Fruit fly (Drosophila melanogaster) whole organism, embryonic: ENCODE data around the gene CG33120.

ENCODE experiments used
- Ada2b ChIP-seq: fragments of 200-800 bp; sonication (Bioruptor generic); IDR thresholded peaks from 2 replicates; pipeline ENCODE4 v1.3.6; 2022; ENCODE audit warnings: missing biosample characterization, missing genetic modification characterization
- B-H2 ChIP-seq: fragments of 200-800 bp; sonication (Bioruptor generic); optimal IDR thresholded peaks from 2 replicates; lab custom pipeline; 2018; ENCODE audit warnings: missing biosample characterization, mild to moderate bottlenecking, missing genetic modification characterization
- Bteb2 ChIP-seq: fragments of 200-800 bp; sonication (Bioruptor generic); optimal IDR thresholded peaks from 2 replicates; lab custom pipeline; 2016; ENCODE audit warnings: missing biosample characterization, missing genetic modification characterization
- CG10147 ChIP-seq: fragments of 200-800 bp; sonication (Bioruptor generic); optimal IDR thresholded peaks from 2 replicates; lab custom pipeline; 2019; ENCODE audit warnings: missing biosample characterization, mild to moderate bottlenecking, missing genetic modification characterization, moderate library complexity
- CG11093 ChIP-seq: fragments of 200-800 bp; sonication (Bioruptor generic); IDR thresholded peaks from 3 replicates; pipeline ENCODE4 v1.3.6; 2022; ENCODE audit warnings: missing biosample characterization, missing genetic modification characterization
- CG11504 ChIP-seq: fragments of 200-800 bp; sonication (Bioruptor generic); optimal IDR thresholded peaks from 3 replicates; lab custom pipeline; 2019; ENCODE audit warnings: missing biosample characterization, mild to moderate bottlenecking, missing genetic modification characterization, moderate library complexity
- CG12104 ChIP-seq: fragments of 200-800 bp; sonication (Bioruptor generic); optimal IDR thresholded peaks from 3 replicates; lab custom pipeline; 2016; ENCODE audit warnings: missing biosample characterization, missing genetic modification characterization
- CG12769 ChIP-seq: fragments of 200-800 bp; sonication (Bioruptor generic); optimal IDR thresholded peaks from 2 replicates; lab custom pipeline; 2019; ENCODE audit warnings: missing biosample characterization, mild to moderate bottlenecking, missing genetic modification characterization, moderate library complexity
- CG14860 ChIP-seq: fragments of 200-800 bp; sonication (Bioruptor generic); IDR thresholded peaks from 3 replicates; pipeline ENCODE4 v1.3.6; 2022; ENCODE audit warnings: missing biosample characterization, missing genetic modification characterization; ENCODE audit not compliant: partially characterized antibody
- CG16779 ChIP-seq: fragments of 200-800 bp; sonication (Bioruptor generic); IDR thresholded peaks from 2 replicates; pipeline ENCODE4 v1.3.6; 2022; ENCODE audit warnings: missing biosample characterization, missing genetic modification characterization
- CG16813 ChIP-seq: fragments of 200-800 bp; sonication (Bioruptor generic); IDR thresholded peaks from 3 replicates; pipeline ENCODE4 v1.3.6; 2022; ENCODE audit warnings: missing biosample characterization, missing genetic modification characterization; ENCODE audit not compliant: partially characterized antibody
- CG18262 ChIP-seq: fragments of 200-800 bp; optimal IDR thresholded peaks from 3 replicates; lab custom pipeline; 2019; ENCODE audit warnings: missing biosample characterization, mild to moderate bottlenecking, missing genetic modification characterization, moderate library complexity
- CG2678 ChIP-seq: fragments of 200-800 bp; sonication (Bioruptor generic); optimal IDR thresholded peaks from 3 replicates; lab custom pipeline; 2019; ENCODE audit warnings: missing biosample characterization, mild to moderate bottlenecking, missing genetic modification characterization, moderate library complexity
- CG31388 ChIP-seq: fragments of 200-800 bp; sonication (Bioruptor generic); optimal IDR thresholded peaks from 2 replicates; lab custom pipeline; 2016; ENCODE audit warnings: missing biosample characterization, missing genetic modification characterization
- CG3281 ChIP-seq: fragments of 200-800 bp; sonication (Bioruptor generic); optimal IDR thresholded peaks from 3 replicates; lab custom pipeline; 2017; ENCODE audit warnings: missing biosample characterization, mild to moderate bottlenecking, missing genetic modification characterization
- CG7839 ChIP-seq: fragments of 200-800 bp; sonication (Bioruptor generic); optimal IDR thresholded peaks from 3 replicates; lab custom pipeline; 2018; ENCODE audit warnings: missing biosample characterization, mild to moderate bottlenecking, missing genetic modification characterization, moderate library complexity
- CG8924 ChIP-seq: fragments of 200-800 bp; optimal IDR thresholded peaks from 3 replicates; lab custom pipeline; 2019; ENCODE audit warnings: missing biosample characterization, mild to moderate bottlenecking, missing genetic modification characterization, moderate library complexity
- CoRest ChIP-seq: fragments of 200-800 bp; sonication (Bioruptor generic); optimal IDR thresholded peaks from 3 replicates; lab custom pipeline; 2018; ENCODE audit warnings: missing biosample characterization, mild to moderate bottlenecking, missing genetic modification characterization, moderate library complexity
- D ChIP-seq, 2 experiments: fragments of 200-800 bp in 1 of 2; fragments of >200 bp in 1 of 2; sonication (Bioruptor generic) in 1 of 2; optimal IDR thresholded peaks; 2 replicates in 1 of 2; 3 replicates in 1 of 2; lab custom pipeline; 2017; ENCODE audit warnings: mild to moderate bottlenecking in 1 of 2, missing biosample characterization in 1 of 2, missing genetic modification characterization in 1 of 2, missing genetic modification reagents in 1 of 2
- D19B ChIP-seq: fragments of 200-800 bp; sonication (Bioruptor generic); optimal IDR thresholded peaks from 2 replicates; lab custom pipeline; 2017; ENCODE audit warnings: missing biosample characterization, mild to moderate bottlenecking, missing genetic modification characterization
- Dref ChIP-seq: fragments of 200-800 bp; sonication (Bioruptor generic); IDR thresholded peaks from 2 replicates; pipeline ENCODE4 v1.3.6; 2022; ENCODE audit warnings: missing biosample characterization, missing genetic modification characterization
- E2f2 ChIP-seq: fragments of 200-800 bp; sonication (Bioruptor generic); IDR thresholded peaks from 2 replicates; pipeline ENCODE4 v1.3.6; 2022; ENCODE audit warnings: missing biosample characterization, missing genetic modification characterization
- Gsc ChIP-seq: fragments of 200-800 bp; sonication (Bioruptor generic); IDR thresholded peaks from 2 replicates; pipeline ENCODE4 v1.3.6; 2022; ENCODE audit warnings: missing biosample characterization, missing genetic modification characterization
- HLH4C ChIP-seq: fragments of 200-800 bp; sonication (Bioruptor generic); IDR thresholded peaks from 3 replicates; pipeline ENCODE4 v1.3.6; 2022; ENCODE audit warnings: missing biosample characterization, missing genetic modification characterization; ENCODE audit not compliant: partially characterized antibody
- Hr51 ChIP-seq, 2 experiments: fragments of 200-800 bp; sonication (Bioruptor generic); optimal IDR thresholded peaks; 2 replicates in 1 of 2; 3 replicates in 1 of 2; lab custom pipeline; 2016 to 2018; ENCODE audit warnings: missing biosample characterization in 2 of 2, missing genetic modification characterization in 2 of 2, mild to moderate bottlenecking in 1 of 2, moderate library complexity in 1 of 2
- Med ChIP-seq: fragments of 200-800 bp; sonication (Bioruptor generic); peaks from one replicate; lab custom pipeline; 2016; ENCODE audit warnings: missing biosample characterization, missing genetic modification characterization, mild to moderate bottlenecking, inconsistent platforms, moderate library complexity
- Ptx1 ChIP-seq: fragments of 200-800 bp; sonication (Bioruptor generic); IDR thresholded peaks from 2 replicates; pipeline ENCODE4 v1.3.6; 2022; ENCODE audit warnings: missing biosample characterization, missing genetic modification characterization
- Rfx ChIP-seq: fragments of 200-800 bp; sonication (Bioruptor generic); IDR thresholded peaks from 2 replicates; pipeline ENCODE4 v1.3.6; 2022; ENCODE audit warnings: missing biosample characterization, missing genetic modification characterization
- bbx ChIP-seq: fragments of 200-800 bp; sonication (Bioruptor generic); IDR thresholded peaks from 2 replicates; pipeline ENCODE4 v1.3.6; 2022; ENCODE audit warnings: missing biosample characterization, missing genetic modification characterization; ENCODE audit not compliant: partially characterized antibody
- chinmo ChIP-seq: fragments of 200-800 bp; sonication (Bioruptor generic); IDR thresholded peaks from 4 replicates; pipeline ENCODE4 v1.3.6; 2022; ENCODE audit warnings: missing biosample characterization, missing genetic modification characterization; ENCODE audit not compliant: partially characterized antibody
- crol ChIP-seq: fragments of 200-800 bp; sonication (Bioruptor generic); IDR thresholded peaks from 2 replicates; pipeline ENCODE4 v1.3.6; 2022; ENCODE audit warnings: missing biosample characterization, missing genetic modification characterization
- dysf ChIP-seq: fragments of 200-800 bp; sonication (Bioruptor generic); IDR thresholded peaks from 3 replicates; pipeline ENCODE4 v1.3.6; 2022; ENCODE audit warnings: missing biosample characterization, missing genetic modification characterization
- exex ChIP-seq: fragments of 200-800 bp; sonication (Bioruptor generic); optimal IDR thresholded peaks from 4 replicates; lab custom pipeline; 2018; ENCODE audit warnings: missing biosample characterization, mild to moderate bottlenecking, missing genetic modification characterization, moderate library complexity
- gcm2 ChIP-seq: fragments of 200-800 bp; sonication (Bioruptor generic); optimal IDR thresholded peaks from 2 replicates; lab custom pipeline; 2016; ENCODE audit warnings: missing biosample characterization, missing genetic modification characterization
- gem ChIP-seq: fragments of 200-800 bp; sonication (Bioruptor generic); optimal IDR thresholded peaks from 2 replicates; lab custom pipeline; 2019; ENCODE audit warnings: missing biosample characterization, mild to moderate bottlenecking, missing genetic modification characterization, moderate library complexity
- grau ChIP-seq: fragments of 200-800 bp; optimal IDR thresholded peaks from 3 replicates; lab custom pipeline; 2019; ENCODE audit warnings: missing biosample characterization, mild to moderate bottlenecking, missing genetic modification characterization, moderate library complexity
- jing ChIP-seq: fragments of 200-800 bp; sonication (Bioruptor generic); optimal IDR thresholded peaks from 2 replicates; lab custom pipeline; 2018; ENCODE audit warnings: missing biosample characterization, mild to moderate bottlenecking, missing genetic modification characterization
- klu ChIP-seq: fragments of 200-800 bp; sonication (Bioruptor generic); IDR thresholded peaks from 2 replicates; pipeline ENCODE4 v1.3.6; 2022; ENCODE audit warnings: missing biosample characterization, missing genetic modification characterization
- pnt ChIP-seq: fragments of 200-800 bp; sonication (Bioruptor generic); optimal IDR thresholded peaks from 3 replicates; lab custom pipeline; 2016; ENCODE audit warnings: missing biosample characterization, missing genetic modification characterization
- row ChIP-seq: fragments of 200-800 bp; sonication (Bioruptor generic); IDR thresholded peaks from 3 replicates; pipeline ENCODE4 v1.3.6; 2022; ENCODE audit warnings: missing biosample characterization, missing genetic modification characterization
- sens ChIP-seq: fragments of 200-800 bp; sonication (Bioruptor generic); peaks from one replicate; lab custom pipeline; 2016; ENCODE audit warnings: missing biosample characterization, missing genetic modification characterization
- sr ChIP-seq: fragments of 200-800 bp; sonication (Bioruptor generic); IDR thresholded peaks from 3 replicates; pipeline ENCODE4 v1.3.6; 2022; ENCODE audit warnings: missing biosample characterization, missing genetic modification characterization
- sug ChIP-seq: fragments of 200-800 bp; optimal IDR thresholded peaks from 2 replicates; lab custom pipeline; 2019; ENCODE audit warnings: missing biosample characterization, mild to moderate bottlenecking, missing genetic modification characterization, moderate library complexity
- vvl ChIP-seq: fragments of 200-800 bp; sonication (Bioruptor generic); IDR thresholded peaks from 2 replicates; pipeline ENCODE4 v1.3.6; 2022; ENCODE audit warnings: missing biosample characterization, missing genetic modification characterization
- wor ChIP-seq: fragments of 200-800 bp; sonication (Bioruptor generic); IDR thresholded peaks from 2 replicates; pipeline ENCODE4 v1.3.6; 2022; ENCODE audit warnings: missing biosample characterization, missing genetic modification characterization
- zfh1 ChIP-seq: fragments of 200-800 bp; sonication (Bioruptor generic); IDR thresholded peaks from 3 replicates; pipeline ENCODE4 v1.3.6; 2022; ENCODE audit warnings: missing biosample characterization, missing genetic modification characterization

CG33120 gene

DNA sequence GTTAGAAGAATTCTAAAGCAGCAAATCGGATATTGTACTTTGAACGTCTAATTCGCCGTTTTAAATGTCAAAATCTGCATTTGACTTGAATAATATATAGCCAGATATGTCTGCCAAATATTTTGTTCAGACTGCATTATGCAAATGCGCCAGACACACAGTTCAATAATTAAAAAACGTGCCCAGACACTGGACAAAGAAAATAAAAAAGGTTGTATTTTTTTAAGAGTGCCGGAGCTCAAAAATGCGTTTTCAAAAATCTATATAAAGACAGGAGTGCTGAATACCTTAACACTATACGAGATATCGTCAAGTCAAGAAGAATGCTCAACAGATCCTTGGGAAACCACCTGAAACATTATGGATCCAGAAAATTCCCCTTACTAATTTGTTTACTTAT, 32.0 kb downstream of the CG33120 start, which contains the start of the genes CG17325 and CG42305:
TSS of gene CG17325 (plus strand) at position 301 of the 400 bp plus-strand sequence.
TSS of gene CG42305 (plus strand) at position 301 of the 400 bp plus-strand sequence.
- TF ChIP-seq CG8924 (tag; lab: Kevin White, UChicago) (no peak), B-H2 (no peak), CG10147 (GFP tag; lab: Kevin White, UChicago) (no peak), Ada2b (GFP tag; lab: Robert Waterston, UW) (no peak), E2f2 (GFP tag; lab: Robert Waterston, UW) (no peak), CG3281 (no peak), D (optimal IDR thresholded peaks at IDR 0.05; lab: Kevin White, UChicago) (no peak), D (GFP tag; optimal IDR thresholded peaks at IDR 0.05; lab: Kevin White, UChicago) (no peak), gcm2 (GFP tag; lab: Kevin White, UChicago) (no peak)
- TF ChIP-seq, all 482 proteins: peak for 0

DNA sequence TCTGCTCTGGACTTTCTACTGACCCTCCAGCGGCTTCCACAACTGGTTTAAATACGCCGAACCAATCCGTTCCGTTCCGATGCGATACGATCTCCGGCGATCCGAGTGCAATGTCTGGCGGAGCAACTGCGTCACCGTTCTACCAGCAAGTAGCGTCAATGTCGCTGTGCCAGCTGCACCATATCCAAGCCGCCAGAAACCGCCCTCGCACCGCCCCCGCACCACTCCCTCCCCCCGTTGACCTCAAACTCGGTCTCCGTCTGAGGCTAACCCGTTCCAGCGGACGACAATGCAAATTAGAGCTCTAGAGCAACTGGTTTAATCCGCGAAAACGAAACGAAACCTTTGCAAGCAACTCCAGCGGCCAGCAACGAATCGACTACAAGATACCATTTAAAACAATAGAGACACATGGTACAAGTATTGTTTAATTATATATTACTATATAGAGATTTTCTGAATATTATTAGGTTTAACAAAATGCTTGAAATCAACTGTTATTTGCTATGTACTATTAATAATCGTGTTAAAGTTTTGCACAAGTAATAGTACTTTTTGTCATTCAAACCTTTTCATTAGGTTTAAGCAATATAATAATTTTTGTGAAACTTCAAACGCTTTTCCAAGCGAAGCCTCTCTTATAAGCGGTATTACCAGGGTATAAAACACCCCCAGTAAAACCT, 33.3 kb downstream of the CG33120 start, which contains the start of the genes CG10570 and CG42502:
TSS of gene CG10570 (minus strand) at position 293 of the 683 bp plus-strand sequence.
TSS of gene CG42502 (minus strand) at position 293 of the 683 bp plus-strand sequence.
- TF ChIP-seq Med (GFP tag; lab: Kevin White, UChicago) = peak; percentile 5
- TF ChIP-seq sens (GFP tag; lab: Kevin White, UChicago) = peak; percentile 41
- TF ChIP-seq Ptx1 (GFP tag; lab: Robert Waterston, UW) = 0 out of 2 replicates have a peak, but pooled peaks have one; percentile 25
- no peak for TF ChIP-seq jing (GFP tag; lab: Kevin White, UChicago)
- TF ChIP-seq CG11504 (tag; lab: Kevin White, UChicago) = peak; percentile 14
- TF ChIP-seq gem (tag; lab: Kevin White, UChicago) = peak; percentile 32
- TF ChIP-seq CG16779 (GFP tag; lab: Robert Waterston, UW) = no peak
- TF ChIP-seq exex = no peak
- TF ChIP-seq wor = no peak
- TF ChIP-seq CoRest (tag; lab: Kevin White, UChicago) = peak; percentile 7
- no peak for TF ChIP-seq sug (tag; lab: Kevin White, UChicago)
- TF ChIP-seq Gsc (GFP tag; lab: Robert Waterston, UW) = no peak
- no peak for TF ChIP-seq CG12104 (GFP tag; lab: Kevin White, UChicago)
- TF ChIP-seq CG18262 (tag; lab: Kevin White, UChicago) = peak; percentile 1
- TF ChIP-seq Bteb2 = no peak
- TF ChIP-seq CG31388 (GFP tag; lab: Kevin White, UChicago) = no peak
- TF ChIP-seq CG12769 (tag; lab: Kevin White, UChicago) = peak; percentile 20
- no peak for TF ChIP-seq CG11093 (GFP tag; lab: Robert Waterston, UW)
- peak; percentile 61 for TF ChIP-seq row
- TF ChIP-seq HLH4C (GFP tag; lab: Robert Waterston, UW) = peak; percentile 43; the same call in 2 of the 3 replicates
- peak in 1 of 2 experiments; percentile 11 for TF ChIP-seq Hr51 (GFP tag; optimal IDR thresholded peaks at IDR 0.05; lab: Kevin White, UChicago)
- peak; percentile 5 for TF ChIP-seq CG7839 (tag; lab: Kevin White, UChicago)
- peak; percentile 32; the same call in 1 of the 2 replicates for TF ChIP-seq klu
- TF ChIP-seq chinmo (GFP tag; lab: Robert Waterston, UW) = peak; percentile 70; the same call in 1 of the 4 replicates
- TF ChIP-seq zfh1 (GFP tag; lab: Robert Waterston, UW) = 0 out of 3 replicates have a peak, but pooled peaks have one; percentile 25
- 0 out of 2 replicates have a peak, but pooled peaks have one; percentile 21 for TF ChIP-seq Dref (GFP tag; lab: Robert Waterston, UW)
- TF ChIP-seq D19B (GFP tag; lab: Kevin White, UChicago) = peak; percentile 71
- no peak for TF ChIP-seq pnt (GFP tag; lab: Kevin White, UChicago)
- peak; percentile 48; the same call in 1 of the 3 replicates for TF ChIP-seq dysf (GFP tag; lab: Robert Waterston, UW)
- peak; percentile 21; the same call in 1 of the 2 replicates for TF ChIP-seq bbx (GFP tag; lab: Robert Waterston, UW)
- 0 out of 3 replicates have a peak, but pooled peaks have one; percentile 40 for TF ChIP-seq CG14860 (GFP tag; lab: Robert Waterston, UW)
- peak; percentile 29 for TF ChIP-seq CG2678 (tag; lab: Kevin White, UChicago)
- peak; percentile 21 for TF ChIP-seq grau (tag; lab: Kevin White, UChicago)
- 0 out of 3 replicates have a peak, but pooled peaks have one; percentile 16 for TF ChIP-seq CG16813 (GFP tag; lab: Robert Waterston, UW)
- peak; percentile 55 for TF ChIP-seq vvl (GFP tag; lab: Robert Waterston, UW)
- peak; percentile 50; the same call in 1 of the 2 replicates for TF ChIP-seq crol (GFP tag; lab: Robert Waterston, UW)
- peak; percentile 2 for TF ChIP-seq CG8924 (tag; lab: Kevin White, UChicago)
- no peak; the same call in 1 of the 2 replicates for TF ChIP-seq Rfx (GFP tag; lab: Robert Waterston, UW)
- 0 out of 3 replicates have a peak, but pooled peaks have one; percentile 5 for TF ChIP-seq sr
